Fruit fly (Drosophila melanogaster) whole organism, prepupa: ENCODE measurements around the gene CG10958.
A peak's percentile ranks its signal among the peaks of the same experiment; 100 is the strongest.

Experiments used
- CG11294 ChIP-seq: fragments of 200-800 bp; sonication (Bioruptor generic); IDR thresholded peaks from 2 replicates; pipeline ENCODE4 v1.3.6; 2022; ENCODE audit warnings: missing biosample characterization, missing genetic modification characterization
- CG15336 ChIP-seq: fragments of 200-800 bp; sonication (Bioruptor generic); IDR thresholded peaks from 2 replicates; pipeline ENCODE4 v1.3.6; 2022; ENCODE audit warnings: missing biosample characterization, missing genetic modification characterization
- CG1621 ChIP-seq: fragments of 200-800 bp; sonication (Bioruptor generic); optimal IDR thresholded peaks from 3 replicates; lab custom pipeline; 2018; ENCODE audit warnings: missing biosample characterization, mild to moderate bottlenecking, missing genetic modification characterization
- CG3032 ChIP-seq: fragments of 200-800 bp; optimal IDR thresholded peaks from 2 replicates; lab custom pipeline; 2019; ENCODE audit warnings: missing biosample characterization, mild to moderate bottlenecking, missing genetic modification characterization, moderate library complexity
- CG31627 ChIP-seq: fragments of 200-800 bp; sonication (Bioruptor generic); optimal IDR thresholded peaks from 3 replicates; lab custom pipeline; 2016; ENCODE audit warnings: missing biosample characterization, missing genetic modification characterization
- CG32006 ChIP-seq: fragments of 200-800 bp; sonication (Bioruptor generic); optimal IDR thresholded peaks from 3 replicates; lab custom pipeline; 2017; ENCODE audit warnings: missing biosample characterization, mild to moderate bottlenecking, missing genetic modification characterization
- CG34406 ChIP-seq: fragments of 200-800 bp; sonication (Bioruptor generic); optimal IDR thresholded peaks from 3 replicates; lab custom pipeline; 2016; ENCODE audit warnings: missing biosample characterization, missing genetic modification characterization
- CG6163 ChIP-seq: fragments of 200-800 bp; sonication (Bioruptor generic); IDR thresholded peaks from 3 replicates; pipeline ENCODE4 v1.3.6; 2022; ENCODE audit warnings: missing biosample characterization, missing genetic modification characterization
- CG6276 ChIP-seq: fragments of 200-800 bp; sonication (Bioruptor generic); optimal IDR thresholded peaks from 2 replicates; lab custom pipeline; 2017; ENCODE audit warnings: missing biosample characterization, mild to moderate bottlenecking, missing genetic modification characterization
- CG6792 ChIP-seq: fragments of 200-800 bp; sonication (Bioruptor generic); optimal IDR thresholded peaks from 3 replicates; lab custom pipeline; 2016; ENCODE audit warnings: missing biosample characterization, missing genetic modification characterization
- CG6808 ChIP-seq: fragments of 200-800 bp; sonication (Bioruptor generic); optimal IDR thresholded peaks from 3 replicates; lab custom pipeline; 2017; ENCODE audit warnings: missing biosample characterization, missing genetic modification characterization, mild to moderate bottlenecking, moderate library complexity, missing genetic modification reagents
- CG7368 ChIP-seq: fragments of 200-800 bp; sonication (Bioruptor generic); optimal IDR thresholded peaks from 3 replicates; lab custom pipeline; 2016; ENCODE audit warnings: missing biosample characterization, missing genetic modification characterization
- CG8119 ChIP-seq: fragments of 200-800 bp; sonication (Bioruptor generic); IDR thresholded peaks from 3 replicates; pipeline ENCODE4 v1.3.6; 2022; ENCODE audit warnings: missing biosample characterization, missing genetic modification characterization
- CG9139 ChIP-seq: fragments of 200-800 bp; sonication (Bioruptor generic); optimal IDR thresholded peaks from 3 replicates; lab custom pipeline; 2017; ENCODE audit warnings: missing biosample characterization, mild to moderate bottlenecking, missing genetic modification characterization
- Eip75B ChIP-seq: fragments of 200-800 bp; sonication (Bioruptor generic); optimal IDR thresholded peaks from 3 replicates; lab custom pipeline; 2016; ENCODE audit warnings: missing biosample characterization, missing genetic modification characterization
- Eip78C ChIP-seq: fragments of 200-800 bp; sonication (Bioruptor generic); peaks from one replicate; lab custom pipeline; 2016; ENCODE audit warnings: missing biosample characterization, missing genetic modification characterization
- Ets21C ChIP-seq: fragments of 200-800 bp; sonication (Bioruptor generic); optimal IDR thresholded peaks from 3 replicates; lab custom pipeline; 2016; ENCODE audit warnings: missing biosample characterization, missing genetic modification characterization
- Ets96B ChIP-seq: fragments of 200-800 bp; optimal IDR thresholded peaks from 2 replicates; lab custom pipeline; 2019; ENCODE audit warnings: missing biosample characterization, mild to moderate bottlenecking, missing genetic modification characterization, moderate library complexity
- OdsH ChIP-seq: fragments of 200-800 bp; sonication (Bioruptor generic); optimal IDR thresholded peaks from 3 replicates; lab custom pipeline; 2016; ENCODE audit warnings: missing biosample characterization, missing genetic modification characterization
- Sox14 ChIP-seq: fragments of 200-800 bp; sonication (Bioruptor generic); optimal IDR thresholded peaks from 3 replicates; lab custom pipeline; 2016; ENCODE audit warnings: missing biosample characterization, missing genetic modification characterization
- Sox15 ChIP-seq: fragments of 200-800 bp; sonication (Bioruptor generic); optimal IDR thresholded peaks from 3 replicates; lab custom pipeline; 2016; ENCODE audit warnings: missing biosample characterization, missing genetic modification characterization
- acj6 ChIP-seq: fragments of 200-800 bp; sonication (Bioruptor generic); optimal IDR thresholded peaks from 3 replicates; lab custom pipeline; 2016; ENCODE audit warnings: missing biosample characterization, missing genetic modification characterization
- dac ChIP-seq: fragments of 200-800 bp; sonication (Bioruptor generic); optimal IDR thresholded peaks from 2 replicates; lab custom pipeline; 2017; ENCODE audit warnings: missing biosample characterization, mild to moderate bottlenecking, missing genetic modification characterization
- dsx ChIP-seq: fragments of 200-800 bp; optimal IDR thresholded peaks from 3 replicates; lab custom pipeline; 2019; ENCODE audit warnings: missing biosample characterization, mild to moderate bottlenecking, missing genetic modification characterization, moderate library complexity; ENCODE audit not compliant: poor library complexity, severe bottlenecking
- eg ChIP-seq: fragments of 200-800 bp; sonication (Bioruptor generic); IDR thresholded peaks from 3 replicates; pipeline ENCODE4 v1.3.6; 2022; ENCODE audit warnings: missing biosample characterization, missing genetic modification characterization
- lz ChIP-seq: fragments of 200-800 bp; sonication (Bioruptor generic); optimal IDR thresholded peaks from 3 replicates; lab custom pipeline; 2016; ENCODE audit warnings: missing biosample characterization, missing genetic modification characterization
- net ChIP-seq: fragments of 200-800 bp; sonication (Bioruptor generic); optimal IDR thresholded peaks from 3 replicates; lab custom pipeline; 2016; ENCODE audit warnings: missing biosample characterization, missing genetic modification characterization
- spab ChIP-seq: fragments of 200-800 bp; sonication (Bioruptor generic); optimal IDR thresholded peaks from 2 replicates; lab custom pipeline; 2017; ENCODE audit warnings: missing biosample characterization, mild to moderate bottlenecking, missing genetic modification characterization, missing genetic modification reagents
- ss ChIP-seq, 2 experiments: fragments of 200-800 bp; sonication (Bioruptor generic); optimal IDR thresholded peaks; 2 replicates in 1 of 2; 3 replicates in 1 of 2; lab custom pipeline; 2017 to 2018; ENCODE audit warnings: mild to moderate bottlenecking in 2 of 2, missing biosample characterization in 2 of 2, missing genetic modification characterization in 2 of 2, moderate library complexity in 1 of 2
- svp ChIP-seq: fragments of 200-800 bp; sonication (Bioruptor generic); peaks from one replicate; lab custom pipeline; 2016; ENCODE audit warnings: missing biosample characterization, missing genetic modification characterization

The CG10958 gene

dm6 chrX:8176291-8177029, 44.4 kb downstream of the CG10958 start:
- TF ChIP-seq CG32006 (GFP tag; lab: Kevin White, UChicago) (peak; percentile 8), CG6808 (peak; percentile 73), CG6163 (peak; percentile 26; the same call in 1 of the 3 replicates), CG3032 (peak; percentile 54), CG34406 (GFP tag; lab: Kevin White, UChicago) (no peak), ss (GFP tag; optimal IDR thresholded peaks at IDR 0.05; lab: Kevin White, UChicago) (peak; percentile 52 to 58), OdsH (GFP tag; lab: Kevin White, UChicago) (no peak), Sox14 (GFP tag; lab: Kevin White, UChicago) (peak; percentile 16), CG9139 (GFP tag; lab: Kevin White, UChicago) (peak; percentile 38), eg (no peak), CG15336 (GFP tag; lab: Robert Waterston, UW) (0 out of 2 replicates have a peak, but pooled peaks have one; percentile 19), CG6276 (GFP tag; lab: Kevin White, UChicago) (peak; percentile 38), CG1621 (tag; lab: Kevin White, UChicago) (peak; percentile 66), Eip78C (peak; percentile 56), spab (GFP tag; lab: Kevin White, UChicago) (peak; percentile 33), Ets96B (no peak), net (GFP tag; lab: Kevin White, UChicago) (no peak), CG8119 (peak; percentile 46; the same call in 1 of the 3 replicates)

dm6 chrX:8177030-8177349, 44.9 kb downstream of the CG10958 start, which contains the start of gene slpr:
Gene slpr, minus strand, starts transcription at chrX:8177185.
- peak; percentile 60 for TF ChIP-seq svp (GFP tag; lab: Kevin White, UChicago)
- TF ChIP-seq CG31627 (GFP tag; lab: Kevin White, UChicago) = no peak

dm6 chrX:8177742-8178141, 45.7 kb downstream of the CG10958 start:
- TF ChIP-seq CG7368 (GFP tag; lab: Kevin White, UChicago) (peak; percentile 65), lz (no peak)

dm6 chrX:8178165-8178955, 46.3 kb downstream of the CG10958 start, which contains the start of gene sdt:
Gene sdt, plus strand, starts transcription at chrX:8178549.
- peak; percentile 42 for TF ChIP-seq CG32006 (GFP tag; lab: Kevin White, UChicago)
- TF ChIP-seq ss (GFP tag; optimal IDR thresholded peaks at IDR 0.05; lab: Kevin White, UChicago) = peak in 1 of 2 experiments; percentile 48
- peak; percentile 11 for TF ChIP-seq net (GFP tag; lab: Kevin White, UChicago)
- peak; percentile 10 for TF ChIP-seq dsx
- no peak for TF ChIP-seq Ets21C (GFP tag; lab: Kevin White, UChicago)
- no peak for TF ChIP-seq CG11294 (GFP tag; lab: Robert Waterston, UW)
- peak; percentile 75 for TF ChIP-seq Eip78C
- peak; percentile 70 for TF ChIP-seq svp (GFP tag; lab: Kevin White, UChicago)
- TF ChIP-seq CG34406 (GFP tag; lab: Kevin White, UChicago) = no peak
- no peak for TF ChIP-seq OdsH (GFP tag; lab: Kevin White, UChicago)

- TF ChIP-seq CG9139 (GFP tag; lab: Kevin White, UChicago) (no peak), ss (GFP tag; optimal IDR thresholded peaks at IDR 0.05; lab: Kevin White, UChicago) (no peak), CG11294 (GFP tag; lab: Robert Waterston, UW) (no peak), CG34406 (GFP tag; lab: Kevin White, UChicago) (no peak), Sox15 (no peak), Ets96B (no peak), CG6276 (GFP tag; lab: Kevin White, UChicago) (no peak), dac (GFP tag; lab: Kevin White, UChicago) (no peak), acj6 (GFP tag; lab: Kevin White, UChicago) (no peak), CG7368 (GFP tag; lab: Kevin White, UChicago) (no peak), dsx (no peak), Eip75B (no peak), CG3032 (no peak), CG6792 (no peak)
These were observed 46.9 kb downstream of the CG10958 start for dm6 chrX:8178989-8179388.
